Worm (Caenorhabditis elegans) whole organism, L4 larva: Measurements from ENCODE around the gene pycr-1.

Experiments used
- F10B5.3 ChIP-seq: sonication (generic microtip); optimal IDR thresholded peaks from 2 replicates; lab custom pipeline; 2016; ENCODE audit warnings: mild to moderate bottlenecking, missing genetic modification characterization, missing compliant biosample characterization
- F26F4.8 ChIP-seq: fragments of 200-800 bp; sonication (Bioruptor generic); conservative IDR thresholded peaks from 2 replicates; pipeline ENCODE4 v1.3.6; 2022; ENCODE audit warnings: missing genetic modification characterization, missing compliant biosample characterization
- F37D6.2 ChIP-seq: sonication (generic microtip); optimal IDR thresholded peaks from 2 replicates; lab custom pipeline; 2016; ENCODE audit warnings: mild to moderate bottlenecking, missing genetic modification characterization, missing compliant biosample characterization
- F44E2.7 ChIP-seq: fragments of 200-800 bp; sonication (Bioruptor generic); IDR thresholded peaks from 2 replicates; pipeline ENCODE4 v2.1.2; 2022; ENCODE audit warnings: missing genetic modification characterization, missing compliant biosample characterization
- R02D3.7 ChIP-seq: fragments of 150-350 bp; sonication (generic microtip); optimal IDR thresholded peaks from 3 replicates; lab custom pipeline; 2014; ENCODE audit warnings: missing biosample characterization, missing genetic modification characterization
- T20F7.1 ChIP-seq: fragments of 200-800 bp; sonication (Bioruptor generic); optimal IDR thresholded peaks from 2 replicates; lab custom pipeline; 2018; ENCODE audit warnings: mild to moderate bottlenecking, missing genetic modification characterization, missing compliant biosample characterization
- Y105C5A.15 ChIP-seq: fragments of 200-800 bp; sonication (Bioruptor generic); IDR thresholded peaks from 2 replicates; pipeline ENCODE4 v1.3.6; 2022; ENCODE audit warnings: missing genetic modification characterization, missing compliant biosample characterization
- Y75B8A.6 ChIP-seq: fragments of 200-800 bp; sonication (Bioruptor generic); IDR thresholded peaks from 2 replicates; pipeline ENCODE4 v1.3.6; 2022; ENCODE audit warnings: missing genetic modification reagents, missing genetic modification characterization, missing compliant biosample characterization
- ZK546.5 ChIP-seq, 2 experiments: sonication (generic microtip); optimal IDR thresholded peaks; 2 replicates each; lab custom pipeline; 2017; ENCODE audit warnings: missing biosample characterization in 2 of 2, missing genetic modification characterization in 2 of 2
- aha-1 ChIP-seq: fragments of 150-350 bp; peaks from one replicate; lab custom pipeline; 2014; ENCODE audit warnings: missing biosample characterization, missing genetic modification characterization
- aly-2 ChIP-seq: sonication (generic microtip); optimal IDR thresholded peaks from 2 replicates; lab custom pipeline; 2018; ENCODE audit warnings: missing biosample characterization, missing genetic modification characterization
- ama-1 ChIP-seq: fragments of 150-350 bp; optimal IDR thresholded peaks from 2 replicates; lab custom pipeline; 2014; ENCODE audit warnings: inconsistent platforms, mixed read lengths
- arid-1 ChIP-seq: fragments of 200-800 bp; sonication (Bioruptor generic); conservative IDR thresholded peaks from 2 replicates; pipeline ENCODE4 v1.3.6; 2022; ENCODE audit warnings: missing genetic modification reagents, missing genetic modification characterization, missing compliant biosample characterization
- ceh-20 ChIP-seq: fragments of 200-800 bp; sonication (Bioruptor generic); IDR thresholded peaks from 2 replicates; pipeline ENCODE4 v1.3.6; 2022; ENCODE audit warnings: missing genetic modification reagents, missing genetic modification characterization, missing compliant biosample characterization
- ceh-32 ChIP-seq: sonication (generic microtip); optimal IDR thresholded peaks from 2 replicates; lab custom pipeline; 2016; ENCODE audit warnings: mild to moderate bottlenecking, missing genetic modification characterization, missing compliant biosample characterization; ENCODE audit not compliant: poor library complexity
- ceh-62 ChIP-seq: sonication (generic microtip); optimal IDR thresholded peaks from 2 replicates; lab custom pipeline; 2017; ENCODE audit warnings: missing biosample characterization, missing genetic modification characterization
- ces-1 ChIP-seq: fragments of 150-350 bp; sonication (generic microtip); optimal IDR thresholded peaks from 4 replicates; lab custom pipeline; 2014; ENCODE audit warnings: missing biosample characterization, missing genetic modification reagents, missing genetic modification characterization
- cey-2 ChIP-seq: sonication (generic microtip); optimal IDR thresholded peaks from 3 replicates; lab custom pipeline; 2017; ENCODE audit warnings: missing genetic modification characterization, mild to moderate bottlenecking, missing compliant biosample characterization, antibody characterized with exemption, borderline replicate concordance; ENCODE audit not compliant: insufficient read depth
- daf-12 ChIP-seq: fragments of 150-350 bp; optimal IDR thresholded peaks from 2 replicates; lab custom pipeline; 2014; ENCODE audit warnings: missing biosample characterization, missing genetic modification reagents, missing genetic modification characterization
- daf-16 ChIP-seq, 3 experiments: sonication (generic microtip); optimal IDR thresholded peaks; 2 replicates each; lab custom pipeline; 2016 to 2017; ENCODE audit warnings: missing genetic modification characterization in 3 of 3, missing genetic modification reagents in 3 of 3, mild to moderate bottlenecking in 2 of 3, missing compliant biosample characterization in 2 of 3, missing biosample characterization in 1 of 3, moderate library complexity in 1 of 3
- dmd-8 ChIP-seq: fragments of 200-800 bp; sonication (Bioruptor generic); IDR thresholded peaks from 2 replicates; pipeline ENCODE4 v1.3.6; 2022; ENCODE audit warnings: missing genetic modification characterization, missing compliant biosample characterization
- dpl-1 ChIP-seq: fragments of 150-350 bp; optimal IDR thresholded peaks from 2 replicates; lab custom pipeline; 2014; ENCODE audit warnings: missing biosample characterization, missing genetic modification reagents, missing genetic modification characterization
- fos-1 ChIP-seq: fragments of 150-350 bp; optimal IDR thresholded peaks from 2 replicates; lab custom pipeline; 2014; ENCODE audit warnings: missing biosample characterization, missing genetic modification characterization
- gei-8 ChIP-seq: fragments of 200-800 bp; sonication (Bioruptor generic); optimal IDR thresholded peaks from 2 replicates; lab custom pipeline; 2018; ENCODE audit warnings: mild to moderate bottlenecking, missing genetic modification characterization, missing compliant biosample characterization
- hlh-30 ChIP-seq: sonication (generic microtip); optimal IDR thresholded peaks from 2 replicates; lab custom pipeline; 2017; ENCODE audit warnings: antibody characterized with exemption, mild to moderate bottlenecking, missing genetic modification characterization, missing compliant biosample characterization; ENCODE audit not compliant: insufficient read depth
- lim-7 ChIP-seq: fragments of 200-800 bp; sonication (Bioruptor generic); IDR thresholded peaks from 2 replicates; pipeline ENCODE4 v1.3.6; 2022; ENCODE audit warnings: missing genetic modification characterization, missing compliant biosample characterization
- lin-13 ChIP-seq: fragments of 150-350 bp; optimal IDR thresholded peaks from 2 replicates; lab custom pipeline; 2014; ENCODE audit warnings: missing biosample characterization, missing genetic modification reagents, missing genetic modification characterization
- lin-39 ChIP-seq: fragments of 150-350 bp; optimal IDR thresholded peaks from 2 replicates; lab custom pipeline; 2014; ENCODE audit warnings: missing biosample characterization, missing genetic modification reagents, missing genetic modification characterization
- lsy-2 ChIP-seq, 2 experiments: fragments of 150-350 bp in 1 of 2; sonication (generic microtip) in 1 of 2; optimal IDR thresholded peaks; 2 replicates each; lab custom pipeline; 2014 to 2017; ENCODE audit warnings: missing biosample characterization in 2 of 2, missing genetic modification characterization in 2 of 2
- mdl-1 ChIP-seq, 2 experiments: fragments of 150-350 bp in 1 of 2; sonication (generic microtip) in 1 of 2; optimal IDR thresholded peaks; 2 replicates each; lab custom pipeline; 2014 to 2017; ENCODE audit warnings: missing biosample characterization in 2 of 2, missing genetic modification characterization in 2 of 2
- mxl-2 ChIP-seq: fragments of 200-800 bp; sonication (Bioruptor generic); conservative IDR thresholded peaks from 2 replicates; pipeline ENCODE4 v1.3.6; 2022; ENCODE audit warnings: missing genetic modification reagents, missing genetic modification characterization, missing compliant biosample characterization
- nhr-10 ChIP-seq: fragments of 150-350 bp; optimal IDR thresholded peaks from 2 replicates; lab custom pipeline; 2014; ENCODE audit warnings: missing biosample characterization, missing genetic modification characterization
- nhr-102 ChIP-seq: sonication (generic microtip); optimal IDR thresholded peaks from 2 replicates; lab custom pipeline; 2016; ENCODE audit warnings: mild to moderate bottlenecking, missing genetic modification characterization, moderate library complexity, missing compliant biosample characterization
- nhr-111 ChIP-seq: fragments of 200-800 bp; sonication (Bioruptor generic); optimal IDR thresholded peaks from 2 replicates; lab custom pipeline; 2018; ENCODE audit warnings: mild to moderate bottlenecking, missing genetic modification characterization, missing compliant biosample characterization
- nhr-25 ChIP-seq: sonication (generic microtip); optimal IDR thresholded peaks from 2 replicates; lab custom pipeline; 2017; ENCODE audit warnings: missing genetic modification characterization, mild to moderate bottlenecking, missing compliant biosample characterization, antibody characterized with exemption, moderate library complexity, borderline replicate concordance; ENCODE audit not compliant: insufficient read depth
- nhr-28 ChIP-seq: fragments of 150-350 bp; optimal IDR thresholded peaks from 2 replicates; lab custom pipeline; 2014; ENCODE audit warnings: missing biosample characterization, missing genetic modification characterization
- nhr-42 ChIP-seq: fragments of 200-800 bp; sonication (Bioruptor generic); IDR thresholded peaks from 2 replicates; pipeline ENCODE4 v1.3.6; 2022; ENCODE audit warnings: missing genetic modification characterization, missing compliant biosample characterization
- nhr-6 ChIP-seq: fragments of 150-350 bp; optimal IDR thresholded peaks from 2 replicates; lab custom pipeline; 2014; ENCODE audit warnings: missing biosample characterization, missing genetic modification characterization
- pqm-1 ChIP-seq: sonication (generic microtip); optimal IDR thresholded peaks from 2 replicates; lab custom pipeline; 2017; ENCODE audit warnings: missing biosample characterization, missing genetic modification characterization
- set-16 ChIP-seq: fragments of 200-800 bp; sonication (Bioruptor generic); IDR thresholded peaks from 2 replicates; pipeline ENCODE4 v1.3.6; 2022; ENCODE audit warnings: missing genetic modification reagents, missing genetic modification characterization, missing compliant biosample characterization
- skn-1 ChIP-seq: fragments of 150-350 bp; optimal IDR thresholded peaks from 2 replicates; lab custom pipeline; 2014; ENCODE audit warnings: missing biosample characterization, missing genetic modification characterization
- snpc-1.2 ChIP-seq: fragments of 200-800 bp; sonication (Bioruptor generic); IDR thresholded peaks from 2 replicates; pipeline ENCODE4 v1.3.6; 2022; ENCODE audit warnings: missing genetic modification reagents, missing genetic modification characterization, missing compliant biosample characterization
- snpc-4 ChIP-seq: fragments of 150-350 bp; optimal IDR thresholded peaks from 2 replicates; lab custom pipeline; 2014; ENCODE audit warnings: missing biosample characterization, missing genetic modification characterization
- tag-97 ChIP-seq: fragments of 200-800 bp; sonication (Bioruptor generic); IDR thresholded peaks from 2 replicates; pipeline ENCODE4 v1.3.6; 2022; ENCODE audit warnings: missing genetic modification characterization, missing compliant biosample characterization
- tra-1 ChIP-seq: fragments of 200-800 bp; sonication (Bioruptor generic); IDR thresholded peaks from 2 replicates; pipeline ENCODE4 v1.3.6; 2022; ENCODE audit warnings: missing genetic modification reagents, missing genetic modification characterization, missing compliant biosample characterization
- vab-7 ChIP-seq: fragments of 200-800 bp; sonication (Bioruptor generic); IDR thresholded peaks from 2 replicates; pipeline ENCODE4 v1.3.6; 2022; ENCODE audit warnings: missing genetic modification reagents, missing genetic modification characterization, missing compliant biosample characterization
- zag-1 ChIP-seq: fragments of 150-350 bp; optimal IDR thresholded peaks from 2 replicates; lab custom pipeline; 2014; ENCODE audit warnings: missing biosample characterization, missing genetic modification characterization
- zfp-3 ChIP-seq: fragments of 200-800 bp; sonication (Bioruptor generic); conservative IDR thresholded peaks from 2 replicates; pipeline ENCODE4 v1.3.6; 2022; ENCODE audit warnings: missing genetic modification reagents, missing genetic modification characterization, missing compliant biosample characterization
- zip-2 ChIP-seq: fragments of 150-350 bp; optimal IDR thresholded peaks from 2 replicates; lab custom pipeline; 2014; ENCODE audit warnings: missing biosample characterization, missing genetic modification characterization
- ztf-11 ChIP-seq: fragments of 150-350 bp; optimal IDR thresholded peaks from 2 replicates; lab custom pipeline; 2014; ENCODE audit warnings: missing biosample characterization, missing genetic modification characterization

Gene pycr-1

ce11 chrX:12172482-12173134 lies 26.0 kb downstream of the pycr-1 start (continued):
- TF ChIP-seq cey-2 (tag; lab: Kevin White, UChicago) (no peak), lim-7 (GFP tag; lab: Robert Waterston, UW) (no peak), zip-2 (no peak), ces-1 (GFP tag; lab: Kevin White, UChicago) (no peak), nhr-42 (GFP tag; lab: Robert Waterston, UW) (no peak), nhr-25 (tag; lab: Kevin White, UChicago) (no peak), dpl-1 (GFP tag; lab: Kevin White, UChicago) (no peak), tra-1 (GFP tag; lab: Robert Waterston, UW) (peak; percentile 75; the same call in 1 of the 2 replicates), dmd-8 (GFP tag; lab: Robert Waterston, UW) (no peak), Y105C5A.15 (GFP tag; lab: Robert Waterston, UW) (no peak), ceh-62 (tag; lab: Kevin White, UChicago) (no peak), F26F4.8 (GFP tag; lab: Robert Waterston, UW) (no peak), lin-13 (no peak), hlh-30 (tag; lab: Kevin White, UChicago) (peak; percentile 65), ztf-11 (tag; lab: Kevin White, UChicago) (no peak), fos-1 (tag; lab: Kevin White, UChicago) (no peak), ama-1 (no peak), nhr-111 (no peak), nhr-28 (tag; lab: Kevin White, UChicago) (peak; percentile 78), ceh-20 (peak; percentile 50; the same call in 1 of the 2 replicates), nhr-10 (peak; percentile 64), lsy-2 (tag; optimal IDR thresholded peaks at IDR 0.05; lab: Kevin White, UChicago) (peak in 1 of 2 experiments; percentile 41), R02D3.7 (tag; lab: Kevin White, UChicago) (no peak), skn-1 (tag; lab: Kevin White, UChicago) (no peak), ZK546.5 (tag; optimal IDR thresholded peaks at IDR 0.05; lab: Kevin White, UChicago) (no peak), set-16 (GFP tag; lab: Robert Waterston, UW) (no peak), daf-12 (tag; lab: Kevin White, UChicago) (no peak), aly-2 (tag; lab: Kevin White, UChicago) (no peak), zfp-3 (GFP tag; lab: Robert Waterston, UW) (no peak), F10B5.3 (tag; lab: Kevin White, UChicago) (no peak), F44E2.7 (GFP tag; lab: Robert Waterston, UW) (no peak), T20F7.1 (GFP tag; lab: Kevin White, UChicago) (peak; percentile 23), gei-8 (GFP tag; lab: Kevin White, UChicago) (no peak), nhr-6 (no peak), nhr-102 (peak; percentile 73), F37D6.2 (no peak), tag-97 (GFP tag; lab: Robert Waterston, UW) (no peak), snpc-4 (tag; lab: Kevin White, UChicago) (no peak), arid-1 (GFP tag; lab: Robert Waterston, UW) (no peak), ceh-32 (tag; lab: Kevin White, UChicago) (no peak), Y75B8A.6 (GFP tag; lab: Robert Waterston, UW) (no peak), mdl-1 (tag; optimal IDR thresholded peaks at IDR 0.05; lab: Kevin White, UChicago) (peak in 1 of 2 experiments; percentile 11), daf-16 (GFP tag; optimal IDR thresholded peaks at IDR 0.05; lab: Kevin White, UChicago) (peak in 1 of 2 experiments; percentile 67), daf-16 (tag; optimal IDR thresholded peaks at IDR 0.05; lab: Kevin White, UChicago) (peak; percentile 98), aha-1 (no peak), mxl-2 (no peak), pqm-1 (peak; percentile 88), snpc-1.2 (GFP tag; lab: Robert Waterston, UW) (no peak), lin-39 (no peak), vab-7 (GFP tag; lab: Robert Waterston, UW) (no peak), zag-1 (tag; lab: Kevin White, UChicago) (no peak)
